Worm (Caenorhabditis elegans): ENCODE results near the gene F29A7.4.

- no peak for TF ChIP-seq dao-5 (tag; optimal IDR thresholded peaks at IDR 0.05)
- TF ChIP-seq W03F9.2 (tag; optimal IDR thresholded peaks at IDR 0.05), result no peak
Observed at ce11 chrII:2758476-2758875, 8.7 kb downstream of the F29A7.4 start, which contains the start of gene fbxb-107.

Data from whole organism, L4/young adult.